Fruit fly (Drosophila melanogaster): Measurements from ENCODE around the gene H15.

H15 gene

DNA sequence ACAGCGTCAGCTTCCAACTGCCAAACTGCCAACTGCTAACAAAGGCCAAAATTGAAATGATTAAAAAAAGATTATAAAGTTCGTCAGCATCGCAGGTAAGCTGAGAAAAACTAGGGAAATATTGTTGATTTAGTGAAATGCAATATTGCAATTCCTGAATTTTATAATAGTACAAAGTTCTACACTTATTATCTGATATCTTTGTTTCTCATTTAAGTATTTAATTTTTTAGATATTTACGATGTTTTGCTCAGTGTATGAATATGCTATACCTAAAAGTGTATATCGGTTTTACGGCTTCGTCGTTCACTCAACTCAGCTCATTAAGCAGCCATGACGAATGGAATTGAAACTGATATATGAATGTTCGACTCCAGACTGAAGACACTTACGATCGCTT, 10.7 kb upstream of the H15 start (continued):
- TF ChIP-seq Sox14 (GFP tag; optimal IDR thresholded peaks at IDR 0.05) (peak; percentile 35), ss (GFP tag; optimal IDR thresholded peaks at IDR 0.05) (peak in 1 of 2 experiments; percentile 4), CG8119 (GFP tag; IDR thresholded peaks at IDR 0.05) (no peak), OdsH (GFP tag; optimal IDR thresholded peaks at IDR 0.05) (peak; percentile 16), CG15336 (GFP tag; IDR thresholded peaks at IDR 0.05) (no peak), CG11902 (GFP tag; optimal IDR thresholded peaks at IDR 0.05) (no peak), CG6854 (GFP tag; optimal IDR thresholded peaks at IDR 0.05) (no peak), CG6808 (GFP tag; optimal IDR thresholded peaks at IDR 0.05) (no peak), achi (GFP tag; optimal IDR thresholded peaks at IDR 0.05) (peak; percentile 4), svp (GFP tag) (peak; percentile 84), CG6792 (GFP tag; optimal IDR thresholded peaks at IDR 0.05) (peak; percentile 42)

DNA sequence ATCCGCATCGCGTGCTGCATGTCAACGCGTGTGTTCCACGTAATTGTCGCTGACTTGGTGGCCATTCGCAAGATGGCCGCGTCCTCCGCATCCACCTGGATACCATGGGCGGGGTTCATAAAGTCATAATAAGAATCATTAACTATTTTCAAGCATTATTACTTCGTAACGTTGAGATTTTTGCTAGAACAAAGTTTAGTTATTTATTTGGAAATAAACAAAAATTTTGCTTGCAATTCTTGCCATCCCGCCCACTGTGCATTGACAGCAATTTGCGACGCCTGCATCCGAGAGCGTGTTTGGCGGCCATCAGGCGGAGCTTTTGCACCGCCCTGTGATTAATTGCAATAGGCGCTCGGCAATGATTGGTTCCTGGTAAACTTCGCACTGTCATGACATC, 5.7 kb upstream of the H15 start:
- TF ChIP-seq fd85E (GFP tag; optimal IDR thresholded peaks at IDR 0.05) (no peak), Smox (GFP tag; optimal IDR thresholded peaks at IDR 0.05) (no peak), CG6163 (GFP tag; IDR thresholded peaks at IDR 0.05) (peak; percentile 76), salr (GFP tag; optimal IDR thresholded peaks at IDR 0.05) (no peak), Hr38 (GFP tag; optimal IDR thresholded peaks at IDR 0.05) (no peak), Eip78C (GFP tag) (peak; percentile 77), topi (GFP tag; optimal IDR thresholded peaks at IDR 0.05) (peak; percentile 17), Sox102F (GFP tag; optimal IDR thresholded peaks at IDR 0.05) (peak; percentile 31), net (GFP tag; optimal IDR thresholded peaks at IDR 0.05) (no peak), CG10669 (GFP tag; optimal IDR thresholded peaks at IDR 0.05) (peak; percentile 34), Hr4 (GFP tag; optimal IDR thresholded peaks at IDR 0.05) (peak; percentile 38), eg (GFP tag; IDR thresholded peaks at IDR 0.05) (peak; percentile 47; the same call in 1 of the 3 replicates), dac (GFP tag; optimal IDR thresholded peaks at IDR 0.05) (no peak), CG11902 (GFP tag; optimal IDR thresholded peaks at IDR 0.05) (no peak), CG7368 (GFP tag; optimal IDR thresholded peaks at IDR 0.05) (no peak), CG3032 (tag; optimal IDR thresholded peaks at IDR 0.05) (peak; percentile 43), achi (GFP tag; optimal IDR thresholded peaks at IDR 0.05) (peak; percentile 48), CG1621 (tag; optimal IDR thresholded peaks at IDR 0.05) (no peak), CG32006 (GFP tag; optimal IDR thresholded peaks at IDR 0.05) (peak; percentile 59), fd59A (GFP tag; optimal IDR thresholded peaks at IDR 0.05) (peak; percentile 27), ss (GFP tag; optimal IDR thresholded peaks at IDR 0.05) (peak; percentile 3 to 80), CG8119 (GFP tag; IDR thresholded peaks at IDR 0.05) (peak; percentile 70), CG31627 (GFP tag; optimal IDR thresholded peaks at IDR 0.05) (no peak), CG3919 (GFP tag; optimal IDR thresholded peaks at IDR 0.05) (peak; percentile 33), fkh (GFP tag; optimal IDR thresholded peaks at IDR 0.05) (no peak), CG8319 (GFP tag; optimal IDR thresholded peaks at IDR 0.05) (no peak), Sox15 (GFP tag; optimal IDR thresholded peaks at IDR 0.05) (no peak), CG4318 (GFP tag; optimal IDR thresholded peaks at IDR 0.05) (no peak), CG16779 (tag; optimal IDR thresholded peaks at IDR 0.05) (no peak), CG6792 (GFP tag; optimal IDR thresholded peaks at IDR 0.05) (peak; percentile 21), CG34406 (GFP tag; optimal IDR thresholded peaks at IDR 0.05) (peak; percentile 6), Hr39 (GFP tag; optimal IDR thresholded peaks at IDR 0.05) (peak; percentile 19), CG9139 (GFP tag; optimal IDR thresholded peaks at IDR 0.05) (no peak), Eip93F (GFP tag; optimal IDR thresholded peaks at IDR 0.05) (no peak), CG11762 (GFP tag; optimal IDR thresholded peaks at IDR 0.05; ENCODE audit: insufficient read depth) (no peak), Lpt (GFP tag; optimal IDR thresholded peaks at IDR 0.05) (no peak), spab (GFP tag; optimal IDR thresholded peaks at IDR 0.05) (peak; percentile 16), Ets21C (GFP tag; optimal IDR thresholded peaks at IDR 0.05) (no peak), Ets96B (tag; optimal IDR thresholded peaks at IDR 0.05) (peak; percentile 30), CG11294 (GFP tag; IDR thresholded peaks at IDR 0.05) (no peak), Sox14 (GFP tag; optimal IDR thresholded peaks at IDR 0.05) (peak; percentile 27), Met (GFP tag; optimal IDR thresholded peaks at IDR 0.05) (peak; percentile 22), Eip75B (GFP tag; optimal IDR thresholded peaks at IDR 0.05) (peak; percentile 35), svp (GFP tag) (peak; percentile 72), pdm3 (GFP tag; optimal IDR thresholded peaks at IDR 0.05) (peak; percentile 48), vri (GFP tag; optimal IDR thresholded peaks at IDR 0.05) (no peak), CG6854 (GFP tag; optimal IDR thresholded peaks at IDR 0.05) (no peak)

All from whole organism, prepupa.